Fruit fly (Drosophila melanogaster): ENCODE results near the gene ND-75.

ND-75 gene

dm6 chrX:8198935-8199580 lies 52.4 kb downstream of the ND-75 start (continued):
- TF ChIP-seq dm (GFP tag; optimal IDR thresholded peaks at IDR 0.05) (no peak), CoRest (tag; optimal IDR thresholded peaks at IDR 0.05) (no peak), Abd-B (GFP tag; optimal IDR thresholded peaks at IDR 0.05) (no peak), Stat92E (GFP tag; optimal IDR thresholded peaks at IDR 0.05) (no peak), CG7839 (tag; optimal IDR thresholded peaks at IDR 0.05) (no peak), Spps (tag; optimal IDR thresholded peaks at IDR 0.05) (no peak), Vsx1 (GFP tag; optimal IDR thresholded peaks at IDR 0.05) (peak; percentile 63), HLH3B (GFP tag; IDR thresholded peaks at IDR 0.05) (peak; percentile 5; the same call in 1 of the 2 replicates), pita (GFP tag; optimal IDR thresholded peaks at IDR 0.05) (no peak), CG10543 (GFP tag; optimal IDR thresholded peaks at IDR 0.05) (peak; percentile 74), lab (GFP tag; optimal IDR thresholded peaks at IDR 0.05) (peak; percentile 82), CG17912 (GFP tag; optimal IDR thresholded peaks at IDR 0.05) (peak; percentile 15), Doc2 (GFP tag; IDR thresholded peaks at IDR 0.05) (no peak), CG11723 (GFP tag; optimal IDR thresholded peaks at IDR 0.05) (no peak), lov (optimal IDR thresholded peaks at IDR 0.05) (no peak), lov (GFP tag; IDR thresholded peaks at IDR 0.05) (no peak), CG12155 (GFP tag; optimal IDR thresholded peaks at IDR 0.05) (no peak), p53 (GFP tag; optimal IDR thresholded peaks at IDR 0.05) (no peak), Nf-YA (GFP tag; IDR thresholded peaks at IDR 0.05) (no peak), Xrp1 (GFP tag; IDR thresholded peaks at IDR 0.05) (peak; percentile 19; the same call in 1 of the 2 replicates), slou (GFP tag; optimal IDR thresholded peaks at IDR 0.05) (no peak), crc (GFP tag; optimal IDR thresholded peaks at IDR 0.05) (no peak), Ada2b (GFP tag; IDR thresholded peaks at IDR 0.05) (no peak), Oli (tag; optimal IDR thresholded peaks at IDR 0.05) (no peak), CG7928 (GFP tag; optimal IDR thresholded peaks at IDR 0.05) (no peak), CG14441 (GFP tag; IDR thresholded peaks at IDR 0.05) (0 out of 2 replicates have a peak, but pooled peaks have one; percentile 8), CG4404 (GFP tag; IDR thresholded peaks at IDR 0.05) (no peak), Drgx (GFP tag; IDR thresholded peaks at IDR 0.05) (no peak), chif (GFP tag; optimal IDR thresholded peaks at IDR 0.05) (no peak), CG10431 (GFP tag; optimal IDR thresholded peaks at IDR 0.05) (peak; percentile 8), Hr78 (GFP tag; optimal IDR thresholded peaks at IDR 0.05) (no peak), NC2α (GFP tag; optimal IDR thresholded peaks at IDR 0.05) (no peak), grn (GFP tag; optimal IDR thresholded peaks at IDR 0.05) (peak; percentile 65), MTF-1 (GFP tag; optimal IDR thresholded peaks at IDR 0.05; ENCODE audit: borderline replicate concordance) (no peak), stwl (tag; optimal IDR thresholded peaks at IDR 0.05) (no peak), CG10654 (GFP tag; optimal IDR thresholded peaks at IDR 0.05) (no peak), exex (tag; optimal IDR thresholded peaks at IDR 0.05) (peak; percentile 95), NFAT (GFP tag; IDR thresholded peaks at IDR 0.05) (no peak), crol (GFP tag; IDR thresholded peaks at IDR 0.05) (peak; percentile 90), seq (GFP tag; IDR thresholded peaks at IDR 0.05) (no peak), Rx (GFP tag; IDR thresholded peaks at IDR 0.05) (no peak), CG9876 (GFP tag; optimal IDR thresholded peaks at IDR 0.05) (no peak), CG5180 (GFP tag; optimal IDR thresholded peaks at IDR 0.05) (peak; percentile 44), CG11085 (GFP tag; IDR thresholded peaks at IDR 0.05) (no peak), CG7357 (GFP tag; IDR thresholded peaks at IDR 0.05) (no peak), CG1233 (GFP tag; optimal IDR thresholded peaks at IDR 0.05) (no peak), pan (optimal IDR thresholded peaks at IDR 0.05) (no peak), pan (GFP tag; optimal IDR thresholded peaks at IDR 0.05 in 1 of 2, IDR thresholded peaks at IDR 0.05 in 1 of 2) (peak in 1 of 2 experiments; percentile 13), dysf (GFP tag; IDR thresholded peaks at IDR 0.05) (peak; percentile 28; the same call in 1 of the 3 replicates), CG3281 (GFP tag; optimal IDR thresholded peaks at IDR 0.05) (peak; percentile 7)
